Worm (Caenorhabditis elegans) whole organism, mixed stage, embryonic: ENCODE measurements around the gene R02C2.7.

Experiments used
- M03D4.4 ChIP-seq: sonication (generic microtip); optimal IDR thresholded peaks from 2 replicates; lab custom pipeline; 2017; ENCODE audit warnings: mild to moderate bottlenecking, missing genetic modification characterization, missing compliant biosample characterization
- bed-3 ChIP-seq: fragments of 200-800 bp; sonication (Bioruptor generic); optimal IDR thresholded peaks from 3 replicates; lab custom pipeline; 2018; ENCODE audit warnings: mild to moderate bottlenecking, missing genetic modification characterization, moderate library complexity, missing compliant biosample characterization
- blmp-1 ChIP-seq: fragments of 150-350 bp; optimal IDR thresholded peaks from 2 replicates; lab custom pipeline; 2014; ENCODE audit warnings: missing biosample characterization, missing genetic modification characterization
- ceh-39 ChIP-seq: fragments of 150-350 bp; optimal IDR thresholded peaks from 2 replicates; lab custom pipeline; 2014; ENCODE audit warnings: missing biosample characterization, missing genetic modification characterization
- ceh-83 ChIP-seq: fragments of 200-800 bp; sonication (Bioruptor generic); optimal IDR thresholded peaks from 2 replicates; lab custom pipeline; 2018; ENCODE audit warnings: mild to moderate bottlenecking, missing genetic modification characterization, missing compliant biosample characterization
- ces-1 ChIP-seq: fragments of 150-350 bp; optimal IDR thresholded peaks from 2 replicates; lab custom pipeline; 2014; ENCODE audit warnings: missing biosample characterization, missing genetic modification reagents, missing genetic modification characterization
- cnd-1 ChIP-seq: fragments of 200-800 bp; sonication (Bioruptor generic); optimal IDR thresholded peaks from 2 replicates; lab custom pipeline; 2018; ENCODE audit warnings: mild to moderate bottlenecking, missing genetic modification characterization, missing compliant biosample characterization
- drap-1 ChIP-seq: fragments of 200-800 bp; sonication (Bioruptor generic); optimal IDR thresholded peaks from 3 replicates; lab custom pipeline; 2018; ENCODE audit warnings: mild to moderate bottlenecking, missing genetic modification characterization, missing compliant biosample characterization
- elt-3 ChIP-seq: fragments of 150-350 bp; optimal IDR thresholded peaks from 2 replicates; lab custom pipeline; 2014; ENCODE audit warnings: missing biosample characterization, missing genetic modification characterization
- flh-1 ChIP-seq: fragments of 200-800 bp; sonication (Bioruptor generic); optimal IDR thresholded peaks from 2 replicates; lab custom pipeline; 2018; ENCODE audit warnings: mild to moderate bottlenecking, missing genetic modification characterization, moderate library complexity, missing compliant biosample characterization
- ham-2 ChIP-seq: fragments of 200-800 bp; sonication (Bioruptor generic); optimal IDR thresholded peaks from 2 replicates; lab custom pipeline; 2018; ENCODE audit warnings: mild to moderate bottlenecking, missing genetic modification characterization, missing compliant biosample characterization
- hlh-1 ChIP-seq: fragments of 150-350 bp; optimal IDR thresholded peaks from 2 replicates; lab custom pipeline; 2014; ENCODE audit warnings: missing biosample characterization, missing genetic modification reagents, missing genetic modification characterization
- lin-13 ChIP-seq: fragments of 150-350 bp; optimal IDR thresholded peaks from 2 replicates; lab custom pipeline; 2014; ENCODE audit warnings: missing biosample characterization, missing genetic modification characterization
- lin-32 ChIP-seq: fragments of 200-800 bp; sonication (Bioruptor generic); optimal IDR thresholded peaks from 2 replicates; lab custom pipeline; 2018; ENCODE audit warnings: mild to moderate bottlenecking, missing genetic modification characterization, missing compliant biosample characterization
- mab-5 ChIP-seq: fragments of 150-350 bp; optimal IDR thresholded peaks from 2 replicates; lab custom pipeline; 2014; ENCODE audit warnings: missing biosample characterization, missing genetic modification characterization
- mep-1 ChIP-seq: fragments of 150-350 bp; optimal IDR thresholded peaks from 2 replicates; lab custom pipeline; 2017; ENCODE audit warnings: missing biosample characterization, missing genetic modification reagents, missing genetic modification characterization, inconsistent platforms
- mls-2 ChIP-seq: sonication (generic microtip); optimal IDR thresholded peaks from 2 replicates; lab custom pipeline; 2016; ENCODE audit warnings: mild to moderate bottlenecking, missing genetic modification characterization, moderate library complexity, missing compliant biosample characterization
- nhr-12 ChIP-seq: fragments of 150-350 bp; optimal IDR thresholded peaks from 2 replicates; lab custom pipeline; 2014; ENCODE audit warnings: missing biosample characterization, missing genetic modification characterization
- nhr-2 ChIP-seq: fragments of 150-350 bp; optimal IDR thresholded peaks from 2 replicates; lab custom pipeline; 2014; ENCODE audit warnings: missing biosample characterization, missing genetic modification characterization
- nhr-237 ChIP-seq: fragments of 150-350 bp; optimal IDR thresholded peaks from 2 replicates; lab custom pipeline; 2014; ENCODE audit warnings: missing biosample characterization, missing genetic modification characterization
- nhr-28 ChIP-seq: fragments of 150-350 bp; optimal IDR thresholded peaks from 2 replicates; lab custom pipeline; 2014; ENCODE audit warnings: missing biosample characterization, missing genetic modification characterization
- nhr-76 ChIP-seq: sonication (generic microtip); optimal IDR thresholded peaks from 2 replicates; lab custom pipeline; 2017; ENCODE audit warnings: missing biosample characterization, missing genetic modification characterization
- pha-4 ChIP-seq: fragments of 150-350 bp; optimal IDR thresholded peaks from 2 replicates; lab custom pipeline; 2018; ENCODE audit warnings: missing biosample characterization, missing genetic modification reagents, missing genetic modification characterization
- sem-2 ChIP-seq: fragments of 200-800 bp; sonication (Bioruptor generic); optimal IDR thresholded peaks from 2 replicates; lab custom pipeline; 2018; ENCODE audit warnings: mild to moderate bottlenecking, missing genetic modification characterization, missing compliant biosample characterization
- snpc-4 ChIP-seq: fragments of 150-350 bp; optimal IDR thresholded peaks from 2 replicates; lab custom pipeline; 2014; ENCODE audit warnings: missing biosample characterization, missing genetic modification characterization
- sptf-1 ChIP-seq: sonication (generic microtip); optimal IDR thresholded peaks from 2 replicates; lab custom pipeline; 2017; ENCODE audit warnings: mild to moderate bottlenecking, missing genetic modification characterization, moderate library complexity, missing compliant biosample characterization
- unc-120 ChIP-seq: sonication (generic microtip); optimal IDR thresholded peaks from 2 replicates; lab custom pipeline; 2017; ENCODE audit warnings: missing genetic modification characterization, missing compliant biosample characterization; ENCODE audit not compliant: poor library complexity, severe bottlenecking
- unc-39 ChIP-seq: fragments of 150-350 bp; optimal IDR thresholded peaks from 2 replicates; lab custom pipeline; 2014; ENCODE audit warnings: missing biosample characterization, missing genetic modification characterization
- unc-62 ChIP-seq: fragments of 150-350 bp; optimal IDR thresholded peaks from 2 replicates; lab custom pipeline; 2014; ENCODE audit warnings: missing biosample characterization, missing genetic modification reagents, missing genetic modification characterization

R02C2.7 gene

DNA sequence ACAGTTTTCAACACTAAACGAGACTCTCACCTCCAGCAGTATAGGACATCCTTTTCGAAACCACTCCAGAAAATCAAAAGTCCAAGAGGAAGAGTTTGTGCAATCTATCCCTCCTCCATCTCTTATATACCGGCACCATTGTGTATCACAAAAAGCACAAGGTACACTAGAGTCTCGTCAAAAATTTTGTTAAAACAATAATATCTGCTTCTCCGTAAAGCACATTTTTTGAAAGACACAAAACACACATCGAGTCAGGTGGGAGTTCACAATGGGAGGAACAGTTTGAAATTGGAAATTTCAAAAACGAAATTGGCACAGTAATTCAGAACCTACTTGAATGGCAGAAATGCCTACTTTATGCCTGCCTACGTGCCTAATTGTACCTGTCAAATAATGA, at the start of gene R02C2.7:
Gene R02C2.7, minus strand, starts transcription at position 101 of the 400 bp plus-strand sequence.
- TF ChIP-seq elt-3 (tag; lab: Kevin White, UChicago) (no peak), lin-32 (GFP tag; lab: Kevin White, UChicago) (no peak), mab-5 (no peak), lin-13 (tag; lab: Kevin White, UChicago) (no peak), unc-62 (no peak), sem-2 (no peak), bed-3 (GFP tag; lab: Kevin White, UChicago) (no peak), mls-2 (tag; lab: Kevin White, UChicago) (no peak)

DNA sequence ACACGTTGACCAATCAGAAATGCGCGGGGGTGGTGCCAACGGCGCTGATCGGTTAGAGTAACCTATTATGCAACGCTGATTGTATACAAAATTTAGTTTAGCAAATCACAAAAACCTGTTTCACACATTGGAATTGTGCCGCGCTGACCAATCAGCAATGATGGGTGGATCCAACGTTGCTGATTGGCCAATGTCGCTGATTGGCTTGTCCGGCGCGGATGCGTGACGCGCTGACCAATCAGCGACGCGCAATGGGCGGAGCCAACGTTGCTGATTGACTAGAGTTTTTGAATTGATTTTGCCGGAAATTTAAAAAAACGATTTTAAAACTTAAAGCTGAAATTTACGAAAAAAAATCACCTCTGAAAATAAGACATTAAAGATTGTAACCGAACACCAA, 42.9 kb upstream of the R02C2.7 start:
- TF ChIP-seq ham-2 (GFP tag; lab: Kevin White, UChicago) (no peak), nhr-237 (tag; lab: Kevin White, UChicago) (no peak), flh-1 (GFP tag; lab: Kevin White, UChicago) (no peak), sem-2 (no peak), mls-2 (tag; lab: Kevin White, UChicago) (no peak), pha-4 (tag; lab: Kevin White, UChicago) (no peak), M03D4.4 (no peak), ces-1 (GFP tag; lab: Kevin White, UChicago) (no peak), sptf-1 (no peak), unc-120 (tag; lab: Kevin White, UChicago) (no peak), snpc-4 (tag; lab: Kevin White, UChicago) (no peak), nhr-76 (tag; lab: Kevin White, UChicago) (no peak), mep-1 (no peak), ceh-39 (no peak)

DNA sequence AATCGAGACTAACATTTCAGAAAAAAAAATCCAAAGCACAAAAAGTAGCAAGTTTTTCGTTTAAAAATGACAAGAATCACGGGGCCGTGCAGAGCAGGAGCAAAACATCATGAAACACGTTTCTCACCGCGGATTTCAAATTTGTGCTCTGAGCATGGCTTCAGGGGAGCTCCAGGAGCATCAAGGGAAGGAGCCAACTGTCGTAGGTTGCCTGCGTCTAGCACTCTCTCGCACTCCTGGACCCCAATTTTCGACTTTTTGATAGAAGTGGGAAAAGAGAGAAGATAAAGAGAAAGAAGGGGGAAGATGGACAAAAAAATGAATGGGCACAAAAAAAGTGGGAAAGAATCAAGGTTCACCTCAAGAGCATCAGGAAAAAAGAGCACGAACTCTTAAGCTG, 42.4 kb upstream of the R02C2.7 start:
- TF ChIP-seq nhr-76 (tag; lab: Kevin White, UChicago) (no peak), unc-62 (peak; percentile 10), cnd-1 (tag; lab: Kevin White, UChicago) (no peak), unc-120 (tag; lab: Kevin White, UChicago) (peak; percentile 71), hlh-1 (peak; percentile 84)

DNA sequence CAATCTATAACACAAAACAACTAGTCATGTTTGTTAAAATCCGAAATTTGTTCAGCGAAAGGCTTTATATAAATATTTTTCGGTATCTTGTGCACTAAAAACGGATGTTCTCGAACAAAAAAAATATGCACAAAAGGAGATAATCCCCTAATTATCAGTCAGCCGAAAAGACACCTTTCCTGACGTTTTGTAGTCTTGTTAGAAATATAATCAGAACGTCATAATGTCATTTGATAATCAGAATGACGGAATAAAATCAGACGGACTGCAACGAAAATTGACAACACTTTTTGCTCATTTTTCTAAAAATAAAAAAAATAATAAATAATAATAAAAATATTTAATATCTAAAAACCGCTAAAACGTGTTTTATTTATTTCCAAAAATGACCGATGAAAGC, 41.5 kb upstream of the R02C2.7 start:
- TF ChIP-seq nhr-28 (tag; lab: Kevin White, UChicago) (no peak), ceh-83 (GFP tag; lab: Kevin White, UChicago) (no peak), hlh-1 (no peak), unc-62 (no peak), unc-39 (tag; lab: Kevin White, UChicago) (no peak), flh-1 (GFP tag; lab: Kevin White, UChicago) (no peak), mab-5 (no peak), snpc-4 (tag; lab: Kevin White, UChicago) (no peak), nhr-12 (tag; lab: Kevin White, UChicago) (no peak), elt-3 (tag; lab: Kevin White, UChicago) (no peak), ceh-39 (no peak), blmp-1 (tag; lab: Kevin White, UChicago) (no peak), ces-1 (GFP tag; lab: Kevin White, UChicago) (no peak), pha-4 (tag; lab: Kevin White, UChicago) (no peak)

DNA sequence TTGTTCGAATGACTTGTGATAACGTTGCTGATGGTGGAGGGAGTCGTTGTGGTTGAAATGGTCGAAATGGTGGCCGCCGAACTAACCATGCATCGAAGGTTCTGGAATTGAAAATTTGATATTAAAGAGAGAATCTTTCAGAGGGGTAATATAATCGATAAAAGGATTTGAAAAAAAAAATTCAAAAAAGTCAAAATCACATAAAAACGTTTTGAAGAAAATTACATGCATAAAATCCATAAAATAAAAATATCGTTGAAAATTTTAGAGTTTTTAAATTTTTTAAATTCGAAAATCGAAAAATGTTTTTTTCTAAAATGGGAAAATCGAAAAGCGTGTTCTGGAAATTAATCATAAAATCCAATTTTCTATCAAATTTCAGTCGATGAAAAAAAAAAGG, 39.2 kb upstream of the R02C2.7 start, which contains the start of gene npr-5:
Gene npr-5, minus strand, starts transcription at position 101 of the 400 bp plus-strand sequence.
- no peak for TF ChIP-seq nhr-28 (tag; lab: Kevin White, UChicago)
- TF ChIP-seq unc-62 = no peak
- no peak for TF ChIP-seq blmp-1 (tag; lab: Kevin White, UChicago)
- TF ChIP-seq drap-1 = no peak
- TF ChIP-seq snpc-4 (tag; lab: Kevin White, UChicago) = no peak
- no peak for TF ChIP-seq ceh-83 (GFP tag; lab: Kevin White, UChicago)
- TF ChIP-seq nhr-76 (tag; lab: Kevin White, UChicago) = no peak
- no peak for TF ChIP-seq mls-2 (tag; lab: Kevin White, UChicago)
- TF ChIP-seq nhr-2 (tag; lab: Kevin White, UChicago) = no peak
- TF ChIP-seq elt-3 (tag; lab: Kevin White, UChicago) = no peak

DNA sequence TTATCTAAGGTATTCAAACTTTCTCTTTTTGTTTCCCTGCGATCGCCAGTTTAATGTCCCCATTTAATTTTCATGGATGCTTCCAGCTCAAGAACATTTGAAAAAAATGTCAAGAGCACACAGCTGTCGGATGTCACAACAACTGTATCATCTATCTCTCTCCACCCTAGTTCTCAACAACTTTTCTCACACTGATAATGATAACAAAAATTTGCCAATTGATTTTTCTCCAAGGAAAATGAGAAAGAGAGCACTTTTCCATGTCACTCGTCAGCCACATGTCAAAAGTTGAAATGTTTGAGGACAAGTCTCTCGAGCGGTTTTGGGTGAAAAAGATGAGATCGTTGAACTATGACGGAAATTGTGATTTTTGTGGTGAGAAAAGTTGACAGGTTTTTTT, 38.7 kb upstream of the R02C2.7 start:
- TF ChIP-seq unc-62 (peak; percentile 97), mls-2 (tag; lab: Kevin White, UChicago) (no peak), unc-120 (tag; lab: Kevin White, UChicago) (peak; percentile 14), ceh-83 (GFP tag; lab: Kevin White, UChicago) (no peak), hlh-1 (peak; percentile 41)
